Worm (Caenorhabditis elegans) whole organism, L4/young adult: ENCODE results near the gene F57A8.1.

Source experiments
- W03F9.2 ChIP-seq: fragments of 150-350 bp; optimal IDR thresholded peaks from 2 replicates; lab custom pipeline; 2014; ENCODE audit warnings: missing biosample characterization, missing genetic modification characterization
- dao-5 ChIP-seq: sonication (generic microtip); optimal IDR thresholded peaks from 2 replicates; lab custom pipeline; 2016; ENCODE audit warnings: missing genotype, missing genetic modification characterization, moderate library complexity, missing compliant biosample characterization
- him-1 ChIP-seq: sonication (generic microtip); optimal IDR thresholded peaks from 2 replicates; lab custom pipeline; 2016; ENCODE audit warnings: missing genotype, missing genetic modification reagents, missing genetic modification characterization, missing compliant biosample characterization

DNA sequence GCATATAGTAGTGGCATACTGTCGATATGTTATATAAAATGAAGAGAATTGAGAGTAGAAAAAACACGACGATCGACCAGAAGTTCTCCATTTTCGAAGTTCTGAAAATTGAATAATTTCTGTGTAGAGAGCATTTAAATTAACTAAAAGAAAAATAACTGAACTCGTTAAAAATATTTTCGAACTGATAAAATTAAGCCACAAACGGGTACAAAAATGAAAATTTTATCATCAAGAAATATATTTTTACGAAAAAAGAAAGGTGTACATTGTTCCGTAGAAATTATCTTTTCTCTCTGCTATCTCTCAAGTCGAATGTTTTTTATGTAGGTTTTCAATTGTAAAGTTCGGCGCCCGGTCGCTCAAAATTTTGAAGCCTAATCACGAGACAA, 6.2 kb upstream of the F57A8.1 start, which contains the start of gene acl-2:
- TF ChIP-seq him-1 (tag; lab: Kevin White, UChicago) (no peak), dao-5 (tag; lab: Kevin White, UChicago) (no peak), W03F9.2 (tag; lab: Kevin White, UChicago) (no peak)
